Worm (Caenorhabditis elegans) whole organism, late embryonic: Measurements from ENCODE around the gene R12H7.4.

Source experiments
- C38D4.7 ChIP-seq: fragments of 200-800 bp; sonication (Bioruptor generic); optimal IDR thresholded peaks from 2 replicates; lab custom pipeline; 2018; ENCODE audit warnings: mild to moderate bottlenecking, missing genetic modification characterization, moderate library complexity, missing compliant biosample characterization
- K02D7.2 ChIP-seq: sonication (generic microtip); optimal IDR thresholded peaks from 2 replicates; lab custom pipeline; 2017; ENCODE audit warnings: mild to moderate bottlenecking, missing genetic modification characterization, missing compliant biosample characterization
- K09A11.1 ChIP-seq: sonication (generic microtip); optimal IDR thresholded peaks from 2 replicates; lab custom pipeline; 2017; ENCODE audit warnings: antibody characterized with exemption, mild to moderate bottlenecking, missing genetic modification characterization, missing compliant biosample characterization; ENCODE audit not compliant: insufficient read depth
- Y22D7AL.16 ChIP-seq: sonication (generic microtip); optimal IDR thresholded peaks from 2 replicates; lab custom pipeline; 2016; ENCODE audit warnings: missing genetic modification characterization, missing compliant biosample characterization
- ahr-1 ChIP-seq: sonication (generic microtip); optimal IDR thresholded peaks from 2 replicates; lab custom pipeline; 2016; ENCODE audit warnings: missing genetic modification characterization, missing compliant biosample characterization
- ceh-14 ChIP-seq: sonication (generic microtip); optimal IDR thresholded peaks from 2 replicates; lab custom pipeline; 2016; ENCODE audit warnings: missing genotype, missing genetic modification characterization, missing compliant biosample characterization
- ceh-18 ChIP-seq: sonication (generic microtip); optimal IDR thresholded peaks from 2 replicates; lab custom pipeline; 2016; ENCODE audit warnings: missing genetic modification characterization, missing compliant biosample characterization
- ceh-2 ChIP-seq: sonication (generic microtip); optimal IDR thresholded peaks from 2 replicates; lab custom pipeline; 2016; ENCODE audit warnings: missing genotype, missing genetic modification characterization, missing compliant biosample characterization
- ceh-22 ChIP-seq: sonication (generic microtip); optimal IDR thresholded peaks from 2 replicates; lab custom pipeline; 2017; ENCODE audit warnings: missing biosample characterization, missing genetic modification characterization
- ceh-30 ChIP-seq: fragments of 150-350 bp; optimal IDR thresholded peaks from 2 replicates; lab custom pipeline; 2014; ENCODE audit warnings: missing biosample characterization, missing genetic modification characterization
- ceh-31 ChIP-seq: sonication (generic microtip); optimal IDR thresholded peaks from 2 replicates; lab custom pipeline; 2016; ENCODE audit warnings: missing genetic modification characterization, missing compliant biosample characterization
- ceh-45 ChIP-seq: fragments of 200-800 bp; sonication (Bioruptor generic); IDR thresholded peaks from 2 replicates; pipeline ENCODE4 v1.3.6; 2022; ENCODE audit warnings: missing genetic modification reagents, missing genetic modification characterization, missing compliant biosample characterization
- ceh-6 ChIP-seq: fragments of 200-800 bp; sonication (Bioruptor generic); optimal IDR thresholded peaks from 2 replicates; lab custom pipeline; 2018; ENCODE audit warnings: mild to moderate bottlenecking, missing genetic modification characterization, missing compliant biosample characterization
- ceh-9 ChIP-seq: sonication (generic microtip); optimal IDR thresholded peaks from 2 replicates; lab custom pipeline; 2016; ENCODE audit warnings: mild to moderate bottlenecking, missing genetic modification characterization, inconsistent platforms, missing compliant biosample characterization
- che-1 ChIP-seq: sonication (generic microtip); optimal IDR thresholded peaks from 2 replicates; lab custom pipeline; 2016; ENCODE audit warnings: mild to moderate bottlenecking, missing genetic modification characterization, missing compliant biosample characterization
- dmd-4 ChIP-seq: sonication (generic microtip); optimal IDR thresholded peaks from 2 replicates; lab custom pipeline; 2016; ENCODE audit warnings: borderline replicate concordance, missing genetic modification characterization, missing compliant biosample characterization
- dve-1 ChIP-seq: sonication (generic microtip); optimal IDR thresholded peaks from 2 replicates; lab custom pipeline; 2017; ENCODE audit warnings: antibody characterized with exemption, mild to moderate bottlenecking, missing genetic modification characterization, missing compliant biosample characterization
- elt-2 ChIP-seq: sonication (generic microtip); optimal IDR thresholded peaks from 2 replicates; lab custom pipeline; 2016; ENCODE audit warnings: missing genetic modification reagents, missing genetic modification characterization, missing compliant biosample characterization
- elt-4 ChIP-seq: sonication (generic microtip); optimal IDR thresholded peaks from 2 replicates; lab custom pipeline; 2016; ENCODE audit warnings: missing genetic modification characterization, missing compliant biosample characterization
- ets-4 ChIP-seq: sonication (generic microtip); optimal IDR thresholded peaks from 2 replicates; lab custom pipeline; 2016; ENCODE audit warnings: missing genetic modification characterization, missing compliant biosample characterization
- eyg-1 ChIP-seq: sonication (generic microtip); optimal IDR thresholded peaks from 2 replicates; lab custom pipeline; 2016; ENCODE audit warnings: missing genotype, missing genetic modification characterization, missing compliant biosample characterization
- fkh-10 ChIP-seq: fragments of 150-350 bp; optimal IDR thresholded peaks from 2 replicates; lab custom pipeline; 2014; ENCODE audit warnings: missing biosample characterization, missing genetic modification reagents, missing genetic modification characterization
- fkh-6 ChIP-seq: sonication (generic microtip); optimal IDR thresholded peaks from 2 replicates; lab custom pipeline; 2016; ENCODE audit warnings: missing genetic modification characterization, missing compliant biosample characterization
- gmeb-2 ChIP-seq: sonication (generic microtip); optimal IDR thresholded peaks from 2 replicates; lab custom pipeline; 2016; ENCODE audit warnings: missing genetic modification characterization, inconsistent platforms, missing compliant biosample characterization
- hlh-13 ChIP-seq: fragments of 200-800 bp; sonication (Bioruptor generic); optimal IDR thresholded peaks from 2 replicates; lab custom pipeline; 2018; ENCODE audit warnings: mild to moderate bottlenecking, missing genetic modification characterization, missing compliant biosample characterization
- hlh-30 ChIP-seq: sonication (generic microtip); optimal IDR thresholded peaks from 2 replicates; lab custom pipeline; 2017; ENCODE audit warnings: antibody characterized with exemption, missing genetic modification characterization, missing compliant biosample characterization; ENCODE audit not compliant: insufficient read depth
- hlh-8 ChIP-seq: sonication (generic microtip); optimal IDR thresholded peaks from 2 replicates; lab custom pipeline; 2016; ENCODE audit warnings: missing genotype, missing genetic modification characterization, missing compliant biosample characterization
- lim-6 ChIP-seq: sonication (generic microtip); optimal IDR thresholded peaks from 2 replicates; lab custom pipeline; 2016; ENCODE audit warnings: missing genetic modification characterization, missing compliant biosample characterization
- lin-11 ChIP-seq: fragments of 200-800 bp; sonication (Bioruptor generic); optimal IDR thresholded peaks from 2 replicates; lab custom pipeline; 2018; ENCODE audit warnings: mild to moderate bottlenecking, missing genetic modification characterization, missing compliant biosample characterization
- mec-3 ChIP-seq: sonication (generic microtip); optimal IDR thresholded peaks from 2 replicates; lab custom pipeline; 2016; ENCODE audit warnings: borderline replicate concordance, missing genetic modification characterization, missing compliant biosample characterization
- nfya-1 ChIP-seq: sonication (generic microtip); optimal IDR thresholded peaks from 2 replicates; lab custom pipeline; 2017; ENCODE audit warnings: missing genetic modification characterization, mild to moderate bottlenecking, missing compliant biosample characterization, antibody characterized with exemption, moderate library complexity
- npax-4 ChIP-seq: sonication (generic microtip); optimal IDR thresholded peaks from 2 replicates; lab custom pipeline; 2016; ENCODE audit warnings: missing genetic modification characterization, missing compliant biosample characterization
- odd-2 ChIP-seq: sonication (generic microtip); optimal IDR thresholded peaks from 2 replicates; lab custom pipeline; 2017; ENCODE audit warnings: antibody characterized with exemption, mild to moderate bottlenecking, missing genetic modification characterization, missing compliant biosample characterization
- pag-3 ChIP-seq: sonication (generic microtip); optimal IDR thresholded peaks from 2 replicates; lab custom pipeline; 2016; ENCODE audit warnings: missing compliant biosample characterization, missing genetic modification characterization, borderline replicate concordance
- pax-1 ChIP-seq: fragments of 150-350 bp; optimal IDR thresholded peaks from 2 replicates; lab custom pipeline; 2014; ENCODE audit warnings: missing biosample characterization, missing genetic modification characterization
- pqm-1 ChIP-seq: sonication (generic microtip); optimal IDR thresholded peaks from 2 replicates; lab custom pipeline; 2016; ENCODE audit warnings: missing genetic modification characterization, missing compliant biosample characterization
- pros-1 ChIP-seq: fragments of 150-350 bp; optimal IDR thresholded peaks from 2 replicates; lab custom pipeline; 2014; ENCODE audit warnings: missing biosample characterization, missing genetic modification reagents, missing genetic modification characterization
- ref-2 ChIP-seq: sonication (generic microtip); optimal IDR thresholded peaks from 2 replicates; lab custom pipeline; 2016; ENCODE audit warnings: missing genetic modification characterization, missing compliant biosample characterization
- rnt-1 ChIP-seq: sonication (generic microtip); optimal IDR thresholded peaks from 2 replicates; lab custom pipeline; 2016; ENCODE audit warnings: missing genetic modification characterization, missing compliant biosample characterization
- sdc-2 ChIP-seq: sonication (generic microtip); optimal IDR thresholded peaks from 2 replicates; lab custom pipeline; 2016; ENCODE audit warnings: missing genotype, missing genetic modification characterization, missing compliant biosample characterization
- sox-2 ChIP-seq: fragments of 200-800 bp; sonication (Bioruptor generic); IDR thresholded peaks from 2 replicates; pipeline ENCODE4 v1.3.6; 2022; ENCODE audit warnings: missing genetic modification reagents, missing genetic modification characterization, missing compliant biosample characterization
- sox-4 ChIP-seq: sonication (generic microtip); optimal IDR thresholded peaks from 2 replicates; lab custom pipeline; 2017; ENCODE audit warnings: mild to moderate bottlenecking, missing genetic modification characterization, inconsistent platforms, missing compliant biosample characterization
- syd-9 ChIP-seq: sonication (generic microtip); optimal IDR thresholded peaks from 2 replicates; lab custom pipeline; 2016; ENCODE audit warnings: mild to moderate bottlenecking, missing genetic modification characterization, moderate library complexity, missing compliant biosample characterization
- tbx-7 ChIP-seq: sonication (generic microtip); optimal IDR thresholded peaks from 2 replicates; lab custom pipeline; 2016; ENCODE audit warnings: missing genotype, missing genetic modification characterization, missing compliant biosample characterization
- ttx-3 ChIP-seq: sonication (generic microtip); optimal IDR thresholded peaks from 2 replicates; lab custom pipeline; 2016; ENCODE audit warnings: missing genetic modification reagents, missing genetic modification characterization, missing compliant biosample characterization
- unc-55 ChIP-seq: sonication (generic microtip); optimal IDR thresholded peaks from 2 replicates; lab custom pipeline; 2017; ENCODE audit warnings: missing biosample characterization, missing genetic modification reagents, missing genetic modification characterization
- unc-86 ChIP-seq: sonication (generic microtip); optimal IDR thresholded peaks from 2 replicates; lab custom pipeline; 2016; ENCODE audit warnings: missing genetic modification characterization, missing compliant biosample characterization
- ztf-16 ChIP-seq: sonication (generic microtip); optimal IDR thresholded peaks from 2 replicates; lab custom pipeline; 2017; ENCODE audit warnings: missing genetic modification characterization, missing compliant biosample characterization

The R12H7.4 gene

ce11 chrX:13249102-13249501 lies 32.2 kb downstream of the R12H7.4 start:
- no peak for TF ChIP-seq unc-55 (GFP tag; lab: Kevin White, UChicago)

DNA sequence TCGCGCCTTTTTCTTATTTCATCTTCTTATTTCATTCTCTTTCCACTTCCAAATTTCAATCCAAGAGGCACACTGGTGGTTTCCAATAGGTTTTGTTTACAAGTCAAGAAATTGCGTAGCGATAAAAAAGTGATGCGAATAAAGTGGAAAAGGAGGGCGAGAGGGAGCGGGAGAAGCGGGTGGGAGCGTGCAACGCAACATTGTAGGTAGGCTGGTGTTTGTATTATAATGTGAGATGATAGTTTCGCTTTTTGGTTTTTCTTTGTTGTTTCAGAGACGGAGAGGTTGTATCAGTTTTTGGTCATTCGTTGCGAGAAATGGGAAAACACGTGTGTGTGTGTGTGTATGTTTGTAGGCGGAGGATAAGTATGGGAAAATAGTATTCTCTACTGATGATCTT lies 33.3 kb downstream of the R12H7.4 start:
- no peak for TF ChIP-seq ttx-3 (tag; lab: Kevin White, UChicago)
- TF ChIP-seq rnt-1 (tag; lab: Kevin White, UChicago), result no peak
- TF ChIP-seq sdc-2 (tag; lab: Kevin White, UChicago), result no peak
- TF ChIP-seq hlh-8 (tag; lab: Kevin White, UChicago), result no peak
- no peak for TF ChIP-seq ceh-30 (tag; lab: Kevin White, UChicago)
- no peak for TF ChIP-seq odd-2 (tag; lab: Kevin White, UChicago)
- TF ChIP-seq ceh-22 (tag; lab: Kevin White, UChicago), result no peak
- TF ChIP-seq che-1, result no peak
- TF ChIP-seq tbx-7, result no peak
- TF ChIP-seq ceh-31, result no peak

ce11 chrX:13251354-13251843 lies 34.5 kb downstream of the R12H7.4 start:
- TF ChIP-seq hlh-30 (tag; lab: Kevin White, UChicago) (peak; percentile 94), nfya-1 (tag; lab: Kevin White, UChicago) (peak; percentile 70), K09A11.1 (no peak), npax-4 (tag; lab: Kevin White, UChicago) (no peak), ceh-18 (tag; lab: Kevin White, UChicago) (peak; percentile 50), syd-9 (no peak), ref-2 (tag; lab: Kevin White, UChicago) (peak; percentile 12), ahr-1 (tag; lab: Kevin White, UChicago) (no peak), ceh-22 (tag; lab: Kevin White, UChicago) (no peak), mec-3 (tag; lab: Kevin White, UChicago) (no peak), lim-6 (tag; lab: Kevin White, UChicago) (no peak), ets-4 (tag; lab: Kevin White, UChicago) (peak; percentile 7), dve-1 (tag; lab: Kevin White, UChicago) (peak; percentile 10), ceh-9 (tag; lab: Kevin White, UChicago) (no peak), pros-1 (tag; lab: Kevin White, UChicago) (no peak), che-1 (no peak), pag-3 (tag; lab: Kevin White, UChicago) (no peak), rnt-1 (tag; lab: Kevin White, UChicago) (peak; percentile 51), fkh-6 (tag; lab: Kevin White, UChicago) (peak; percentile 13), unc-86 (tag; lab: Kevin White, UChicago) (no peak), sdc-2 (tag; lab: Kevin White, UChicago) (peak; percentile 56), ceh-45 (GFP tag; lab: Robert Waterston, UW) (no peak), ztf-16 (no peak), elt-4 (no peak), C38D4.7 (GFP tag; lab: Kevin White, UChicago) (no peak), pax-1 (no peak), lin-11 (tag; lab: Kevin White, UChicago) (no peak), odd-2 (tag; lab: Kevin White, UChicago) (no peak), K02D7.2 (tag; lab: Kevin White, UChicago) (no peak), pqm-1 (no peak), ceh-6 (GFP tag; lab: Kevin White, UChicago) (no peak), fkh-10 (GFP tag; lab: Kevin White, UChicago) (no peak), tbx-7 (no peak), dmd-4 (tag; lab: Kevin White, UChicago) (peak; percentile 29), hlh-8 (tag; lab: Kevin White, UChicago) (no peak), ttx-3 (tag; lab: Kevin White, UChicago) (no peak), sox-4 (tag; lab: Kevin White, UChicago) (no peak), ceh-14 (no peak), elt-2 (no peak), eyg-1 (tag; lab: Kevin White, UChicago) (no peak), Y22D7AL.16 (tag; lab: Kevin White, UChicago) (no peak), ceh-2 (tag; lab: Kevin White, UChicago) (peak; percentile 14), hlh-13 (GFP tag; lab: Kevin White, UChicago) (no peak), gmeb-2 (no peak), sox-2 (GFP tag; lab: Robert Waterston, UW) (no peak)
